Fruit fly (Drosophila melanogaster) whole organism, embryonic: ENCODE measurements around the gene CG14085.

Experiments used
- Abd-B ChIP-seq: fragments of 200-800 bp; sonication (Bioruptor generic); optimal IDR thresholded peaks from 2 replicates; lab custom pipeline; 2018; ENCODE audit warnings: missing biosample characterization, mild to moderate bottlenecking, missing genetic modification characterization, moderate library complexity
- Bdp1 ChIP-seq: fragments of 200-800 bp; sonication (Bioruptor generic); optimal IDR thresholded peaks from 3 replicates; lab custom pipeline; 2016; ENCODE audit warnings: missing biosample characterization, missing genetic modification characterization
- CG10209 ChIP-seq: fragments of 200-800 bp; sonication (Bioruptor generic); optimal IDR thresholded peaks from 3 replicates; lab custom pipeline; 2017; ENCODE audit warnings: missing biosample characterization, mild to moderate bottlenecking, missing genetic modification characterization, missing genetic modification reagents
- CG10654 ChIP-seq: fragments of 200-800 bp; sonication (Bioruptor generic); optimal IDR thresholded peaks from 2 replicates; lab custom pipeline; 2016; ENCODE audit warnings: missing biosample characterization, missing genetic modification characterization
- CG10959 ChIP-seq: fragments of 200-800 bp; sonication (Bioruptor generic); IDR thresholded peaks from 2 replicates; pipeline ENCODE4 v1.3.6; 2022; ENCODE audit warnings: missing biosample characterization, missing genetic modification characterization
- CG10979 ChIP-seq: fragments of 200-800 bp; sonication (Bioruptor generic); optimal IDR thresholded peaks from 2 replicates; lab custom pipeline; 2018; ENCODE audit warnings: missing biosample characterization, mild to moderate bottlenecking, missing genetic modification characterization, moderate library complexity
- CG11560 ChIP-seq: fragments of 200-800 bp; sonication (Bioruptor generic); IDR thresholded peaks from 3 replicates; pipeline ENCODE4 v1.3.6; 2022; ENCODE audit warnings: missing biosample characterization, missing genetic modification characterization
- CG12071 ChIP-seq: fragments of 200-800 bp; sonication (Bioruptor generic); optimal IDR thresholded peaks from 3 replicates; lab custom pipeline; 2018; ENCODE audit warnings: missing biosample characterization, mild to moderate bottlenecking, missing genetic modification characterization
- CG13287 ChIP-seq: fragments of 200-800 bp; sonication (Bioruptor generic); IDR thresholded peaks from 2 replicates; pipeline ENCODE4 v1.3.6; 2022; ENCODE audit warnings: missing biosample characterization, missing genetic modification characterization; ENCODE audit not compliant: partially characterized antibody
- CG13894 ChIP-seq: fragments of 200-800 bp; sonication (Bioruptor generic); optimal IDR thresholded peaks from 3 replicates; lab custom pipeline; 2018; ENCODE audit warnings: missing biosample characterization, mild to moderate bottlenecking, missing genetic modification characterization, moderate library complexity
- CG15073 ChIP-seq: fragments of 200-800 bp; sonication (Bioruptor generic); optimal IDR thresholded peaks from 2 replicates; lab custom pipeline; 2016; ENCODE audit warnings: missing biosample characterization, missing genetic modification characterization
- CG1603 ChIP-seq: fragments of 200-800 bp; sonication (Bioruptor generic); optimal IDR thresholded peaks from 2 replicates; lab custom pipeline; 2019; ENCODE audit warnings: missing biosample characterization, mild to moderate bottlenecking, missing genetic modification characterization, moderate library complexity
- CG1792 ChIP-seq: fragments of 200-800 bp; sonication (Bioruptor generic); optimal IDR thresholded peaks from 2 replicates; lab custom pipeline; 2016; ENCODE audit warnings: missing biosample characterization, missing genetic modification characterization
- CG1832 ChIP-seq: fragments of 200-800 bp; sonication (Bioruptor generic); optimal IDR thresholded peaks from 2 replicates; lab custom pipeline; 2017; ENCODE audit warnings: missing biosample characterization, mild to moderate bottlenecking, missing genetic modification characterization, inconsistent platforms
- CG2199 ChIP-seq: fragments of 200-800 bp; sonication (Bioruptor generic); IDR thresholded peaks from 3 replicates; pipeline ENCODE4 v1.3.6; 2022; ENCODE audit warnings: missing biosample characterization, missing genetic modification characterization
- CG31224 ChIP-seq: fragments of 200-800 bp; sonication (Bioruptor generic); IDR thresholded peaks from 2 replicates; pipeline ENCODE4 v1.3.6; 2022; ENCODE audit warnings: missing biosample characterization, missing genetic modification characterization
- CG4328 ChIP-seq: fragments of 200-800 bp; sonication (Bioruptor generic); optimal IDR thresholded peaks from 3 replicates; lab custom pipeline; 2017; ENCODE audit warnings: missing biosample characterization, missing genetic modification reagents, missing genetic modification characterization
- CG4360 ChIP-seq: fragments of 200-800 bp; sonication (Bioruptor generic); IDR thresholded peaks from 2 replicates; pipeline ENCODE4 v1.3.6; 2022; ENCODE audit warnings: missing biosample characterization, missing genetic modification characterization
- CG4404 ChIP-seq: fragments of 200-800 bp; sonication (Bioruptor generic); IDR thresholded peaks from 2 replicates; pipeline ENCODE4 v1.3.6; 2022; ENCODE audit warnings: missing biosample characterization, missing genetic modification characterization
- CG4617 ChIP-seq: fragments of 200-800 bp; sonication (Bioruptor generic); optimal IDR thresholded peaks from 3 replicates; lab custom pipeline; 2016; ENCODE audit warnings: missing biosample characterization, missing genetic modification characterization, borderline replicate concordance
- CG5180 ChIP-seq: fragments of 200-800 bp; sonication (Bioruptor generic); optimal IDR thresholded peaks from 3 replicates; lab custom pipeline; 2017; ENCODE audit warnings: missing biosample characterization, missing genetic modification characterization, mild to moderate bottlenecking, moderate library complexity, missing genetic modification reagents
- CG7271 ChIP-seq: fragments of 200-800 bp; sonication (Bioruptor generic); optimal IDR thresholded peaks from 2 replicates; lab custom pipeline; 2018; ENCODE audit warnings: missing biosample characterization, mild to moderate bottlenecking, missing genetic modification characterization, moderate library complexity
- CG8765 ChIP-seq: fragments of 200-800 bp; sonication (Bioruptor generic); IDR thresholded peaks from 2 replicates; pipeline ENCODE4 v1.3.6; 2022; ENCODE audit warnings: missing biosample characterization, missing genetic modification characterization
- CG9876 ChIP-seq: fragments of 200-800 bp; sonication (Bioruptor generic); optimal IDR thresholded peaks from 2 replicates; lab custom pipeline; 2016; ENCODE audit warnings: missing biosample characterization, missing genetic modification characterization
- CHES-1-like ChIP-seq: fragments of 200-800 bp; sonication (Bioruptor generic); optimal IDR thresholded peaks from 2 replicates; lab custom pipeline; 2016; ENCODE audit warnings: missing biosample characterization, missing genetic modification characterization
- CkIIα-i1 ChIP-seq: fragments of 200-800 bp; sonication (Bioruptor generic); IDR thresholded peaks from 2 replicates; pipeline ENCODE4 v1.3.6; 2022; ENCODE audit warnings: missing biosample characterization, missing genetic modification characterization
- Dad ChIP-seq: fragments of 200-800 bp; sonication (Bioruptor generic); optimal IDR thresholded peaks from 3 replicates; lab custom pipeline; 2016; ENCODE audit warnings: missing biosample characterization, missing genetic modification characterization
- Deaf1 ChIP-seq: fragments of 200-800 bp; optimal IDR thresholded peaks from 3 replicates; lab custom pipeline; 2019; ENCODE audit warnings: missing biosample characterization, mild to moderate bottlenecking, missing genetic modification characterization, moderate library complexity
- Dip2 ChIP-seq: fragments of 200-800 bp; sonication (Bioruptor generic); IDR thresholded peaks from 2 replicates; pipeline ENCODE4 v1.3.6; 2022; ENCODE audit warnings: missing biosample characterization, missing genetic modification characterization
- Hmr ChIP-seq: fragments of 200-800 bp; sonication (Bioruptor generic); optimal IDR thresholded peaks from 3 replicates; lab custom pipeline; 2017; ENCODE audit warnings: mild to moderate bottlenecking, missing biosample characterization, missing genetic modification reagents, missing genetic modification characterization
- Sry-β ChIP-seq: fragments of 200-800 bp; sonication (Bioruptor generic); optimal IDR thresholded peaks from 2 replicates; lab custom pipeline; 2018; ENCODE audit warnings: missing biosample characterization, mild to moderate bottlenecking, missing genetic modification characterization, moderate library complexity
- Usf ChIP-seq: fragments of 200-800 bp; sonication (Bioruptor generic); optimal IDR thresholded peaks from 2 replicates; lab custom pipeline; 2017; ENCODE audit warnings: missing genotype, missing biosample characterization, missing genetic modification characterization
- aop ChIP-seq: fragments of 200-800 bp; sonication (Bioruptor generic); IDR thresholded peaks from 2 replicates; pipeline ENCODE4 v1.3.6; 2022; ENCODE audit warnings: missing biosample characterization, missing genetic modification characterization
- cad ChIP-seq: fragments of >200 bp; optimal IDR thresholded peaks from 2 replicates; lab custom pipeline; 2017; ENCODE audit warnings: missing biosample characterization, missing genetic modification characterization
- chm ChIP-seq: fragments of 200-800 bp; sonication (Bioruptor generic); IDR thresholded peaks from 2 replicates; pipeline ENCODE4 v1.3.6; 2022; ENCODE audit warnings: missing biosample characterization, missing genetic modification characterization
- corto ChIP-seq: fragments of 200-800 bp; sonication (Bioruptor generic); optimal IDR thresholded peaks from 2 replicates; lab custom pipeline; 2016; ENCODE audit warnings: missing biosample characterization, mild to moderate bottlenecking, missing genetic modification characterization, moderate library complexity
- gcm2 ChIP-seq: fragments of 200-800 bp; sonication (Bioruptor generic); optimal IDR thresholded peaks from 2 replicates; lab custom pipeline; 2016; ENCODE audit warnings: missing biosample characterization, missing genetic modification characterization
- grn ChIP-seq: fragments of 200-800 bp; sonication (Bioruptor generic); optimal IDR thresholded peaks from 3 replicates; lab custom pipeline; 2017; ENCODE audit warnings: missing biosample characterization, missing genetic modification characterization
- gro ChIP-seq: fragments of 200-800 bp; sonication (Bioruptor generic); optimal IDR thresholded peaks from 2 replicates; lab custom pipeline; 2016; ENCODE audit warnings: missing biosample characterization, missing genetic modification characterization
- hth ChIP-seq: fragments of >200 bp; optimal IDR thresholded peaks from 2 replicates; lab custom pipeline; 2017; ENCODE audit warnings: inconsistent platforms
- jing ChIP-seq: fragments of 200-800 bp; sonication (Bioruptor generic); optimal IDR thresholded peaks from 2 replicates; lab custom pipeline; 2018; ENCODE audit warnings: missing biosample characterization, mild to moderate bottlenecking, missing genetic modification characterization
- lilli ChIP-seq: fragments of 200-800 bp; sonication (Bioruptor generic); optimal IDR thresholded peaks from 3 replicates; lab custom pipeline; 2016; ENCODE audit warnings: missing biosample characterization, missing genetic modification characterization
- lov ChIP-seq, 2 experiments: fragments of 200-800 bp in 1 of 2; fragments of >200 bp in 1 of 2; sonication (Bioruptor generic) in 1 of 2; IDR thresholded peaks in 1 of 2; optimal IDR thresholded peaks in 1 of 2; 2 replicates in 1 of 2; 3 replicates in 1 of 2; pipeline versions ENCODE4 v1.3.6 to Lab custom; 2017 to 2022; ENCODE audit warnings: missing biosample characterization in 1 of 2, missing genetic modification characterization in 1 of 2
- mam ChIP-seq: fragments of 200-800 bp; sonication (Bioruptor generic); optimal IDR thresholded peaks from 3 replicates; lab custom pipeline; 2016; ENCODE audit warnings: missing biosample characterization, missing genetic modification characterization
- org-1 ChIP-seq: fragments of 200-800 bp; sonication (Bioruptor generic); optimal IDR thresholded peaks from 2 replicates; lab custom pipeline; 2017; ENCODE audit warnings: missing biosample characterization, missing genetic modification characterization
- p53 ChIP-seq: fragments of 200-800 bp; sonication (Bioruptor generic); optimal IDR thresholded peaks from 2 replicates; lab custom pipeline; 2016; ENCODE audit warnings: missing biosample characterization, missing genetic modification characterization
- pb ChIP-seq: fragments of 200-800 bp; sonication (Bioruptor generic); optimal IDR thresholded peaks from 3 replicates; lab custom pipeline; 2016; ENCODE audit warnings: missing biosample characterization, missing genetic modification characterization
- scrt ChIP-seq: fragments of 200-800 bp; sonication (Bioruptor generic); optimal IDR thresholded peaks from 2 replicates; lab custom pipeline; 2018; ENCODE audit warnings: missing biosample characterization, mild to moderate bottlenecking, missing genetic modification characterization, moderate library complexity
- tll ChIP-seq, 2 experiments: fragments of 200-800 bp in 1 of 2; fragments of >200 bp in 1 of 2; sonication (Bioruptor generic) in 1 of 2; optimal IDR thresholded peaks; 2 replicates each; lab custom pipeline; 2017 to 2019; ENCODE audit warnings: missing biosample characterization in 2 of 2, missing genetic modification characterization in 2 of 2, mild to moderate bottlenecking in 1 of 2, moderate library complexity in 1 of 2
- toy ChIP-seq: fragments of 200-800 bp; sonication (Bioruptor generic); IDR thresholded peaks from 2 replicates; pipeline ENCODE4 v1.3.6; 2022; ENCODE audit warnings: missing biosample characterization, missing genetic modification characterization
- wek ChIP-seq: fragments of 200-800 bp; sonication (Bioruptor generic); optimal IDR thresholded peaks from 3 replicates; lab custom pipeline; 2018; ENCODE audit warnings: missing biosample characterization, mild to moderate bottlenecking, missing genetic modification characterization, moderate library complexity

CG14085 gene

dm6 chr3L:19260278-19260803, 8.8 kb upstream of the CG14085 start, which contains the start of gene nes (continued):
- TF ChIP-seq Bdp1 (GFP tag; lab: Kevin White, UChicago), result no peak
- TF ChIP-seq Deaf1, result no peak
- peak; percentile 18 for TF ChIP-seq Abd-B
- no peak for TF ChIP-seq CG5180 (GFP tag; lab: Kevin White, UChicago)
- no peak for TF ChIP-seq CG9876
- TF ChIP-seq CG4360, result peak; percentile 74
- no peak for TF ChIP-seq hth
- TF ChIP-seq CG15073 (GFP tag; lab: Kevin White, UChicago), result no peak
- TF ChIP-seq lilli (GFP tag; lab: Kevin White, UChicago), result no peak
- peak; percentile 20 for TF ChIP-seq Hmr (GFP tag; lab: Kevin White, UChicago)
- no peak for TF ChIP-seq CG8765 (GFP tag; lab: Robert Waterston, UW)
- TF ChIP-seq Usf (GFP tag; lab: Kevin White, UChicago), result no peak
- no peak for TF ChIP-seq gcm2 (GFP tag; lab: Kevin White, UChicago)
- no peak for TF ChIP-seq toy
- no peak for TF ChIP-seq CkIIα-i1 (GFP tag; lab: Robert Waterston, UW)
- no peak for TF ChIP-seq p53 (GFP tag; lab: Kevin White, UChicago)
- TF ChIP-seq pb (GFP tag; lab: Kevin White, UChicago), result no peak
- TF ChIP-seq CG10209 (GFP tag; lab: Kevin White, UChicago), result no peak
- TF ChIP-seq CG2199 (GFP tag; lab: Robert Waterston, UW), result no peak
- TF ChIP-seq corto (GFP tag; lab: Kevin White, UChicago), result no peak
- TF ChIP-seq wek (GFP tag; lab: Kevin White, UChicago), result no peak
- no peak for TF ChIP-seq CG13894 (tag; lab: Kevin White, UChicago)
- TF ChIP-seq org-1 (GFP tag; lab: Kevin White, UChicago), result no peak
- TF ChIP-seq CG31224 (GFP tag; lab: Robert Waterston, UW), result no peak
- TF ChIP-seq chm (GFP tag; lab: Robert Waterston, UW), result no peak
- no peak for TF ChIP-seq CG1832
- TF ChIP-seq grn, result no peak
- TF ChIP-seq CG13287 (GFP tag; lab: Robert Waterston, UW), result peak; percentile 47; the same call in 1 of the 2 replicates
- no peak for TF ChIP-seq CG4404 (GFP tag; lab: Robert Waterston, UW)
- TF ChIP-seq CG1603 (tag; lab: Kevin White, UChicago), result peak; percentile 49
- TF ChIP-seq CG12071 (GFP tag; lab: Kevin White, UChicago), result no peak
- no peak for TF ChIP-seq aop
- TF ChIP-seq CG4617 (GFP tag; lab: Kevin White, UChicago), result peak; percentile 62
- no peak for TF ChIP-seq lov (optimal IDR thresholded peaks at IDR 0.05; lab: Kevin White, UChicago)
- no peak for TF ChIP-seq lov (GFP tag; IDR thresholded peaks at IDR 0.05; lab: Robert Waterston, UW)
- TF ChIP-seq Dip2 (GFP tag; lab: Robert Waterston, UW), result no peak
- TF ChIP-seq CG11560 (tag; lab: Robert Waterston, UW), result no peak
- TF ChIP-seq CG1792, result no peak
- no peak for TF ChIP-seq gro (GFP tag; lab: Kevin White, UChicago)
- no peak for TF ChIP-seq tll (GFP tag; optimal IDR thresholded peaks at IDR 0.05; lab: Kevin White, UChicago)
- no peak for TF ChIP-seq CG4328 (GFP tag; lab: Kevin White, UChicago)
- no peak for TF ChIP-seq cad (GFP tag; lab: Kevin White, UChicago)
- no peak for TF ChIP-seq scrt (GFP tag; lab: Kevin White, UChicago)
- TF ChIP-seq Dad (GFP tag; lab: Kevin White, UChicago), result no peak
- peak; percentile 3 for TF ChIP-seq mam
- TF ChIP-seq CG7271 (tag; lab: Kevin White, UChicago), result no peak
- TF ChIP-seq CHES-1-like, result no peak
- no peak for TF ChIP-seq CG10654
- no peak for TF ChIP-seq CG10959
- no peak for TF ChIP-seq CG10979 (tag; lab: Kevin White, UChicago)
- no peak for TF ChIP-seq jing (GFP tag; lab: Kevin White, UChicago)
- no peak for TF ChIP-seq Sry-β (GFP tag; lab: Kevin White, UChicago)
